Worm (Caenorhabditis elegans): ENCODE measurements around the gene R02F2.1.

Gene R02F2.1

DNA sequence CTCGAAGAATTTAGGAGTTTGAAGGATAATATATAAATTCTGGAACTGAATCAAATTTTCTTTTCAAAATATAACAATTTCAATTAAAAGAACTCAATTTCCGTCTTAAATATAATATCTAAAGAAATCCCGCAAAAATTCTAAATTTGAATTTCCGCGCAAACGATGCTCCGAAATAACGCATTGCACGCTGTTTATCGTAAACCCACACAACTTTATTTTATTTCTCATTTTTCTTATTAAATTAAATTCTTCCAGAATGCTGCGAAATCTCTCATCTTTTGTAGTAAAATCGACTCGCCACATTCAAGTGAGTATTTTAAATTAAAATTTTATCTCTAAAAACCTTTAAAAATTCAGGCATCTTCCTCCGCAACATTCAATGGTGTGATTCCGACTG, 2.7 kb upstream of the R02F2.1 start, which contains the start of gene R02F2.9 (continued):
- TF ChIP-seq xbp-1 (tag; optimal IDR thresholded peaks at IDR 0.05): peak; percentile 76
- peak; percentile 72 for TF ChIP-seq nhr-20 (tag; optimal IDR thresholded peaks at IDR 0.05)
- TF ChIP-seq mep-1 (tag; optimal IDR thresholded peaks at IDR 0.05): peak; percentile 53
- TF ChIP-seq ceh-88 (GFP tag; IDR thresholded peaks at IDR 0.05): no peak
- TF ChIP-seq fkh-10 (GFP tag; optimal IDR thresholded peaks at IDR 0.05): no peak
- peak; percentile 69 for TF ChIP-seq nhr-19 (GFP tag; conservative IDR thresholded peaks at IDR 0.05)
- TF ChIP-seq egl-13 (tag; optimal IDR thresholded peaks at IDR 0.05): peak; percentile 21
- peak; percentile 71 for TF ChIP-seq swsn-7 (tag; optimal IDR thresholded peaks at IDR 0.05)
- TF ChIP-seq nhr-71 (tag; optimal IDR thresholded peaks at IDR 0.05): peak; percentile 82
- TF ChIP-seq vab-15 (tag; optimal IDR thresholded peaks at IDR 0.05): no peak
- no peak for TF ChIP-seq ceh-63 (GFP tag; optimal IDR thresholded peaks at IDR 0.05)
- TF ChIP-seq ceh-8 (GFP tag; optimal IDR thresholded peaks at IDR 0.05): no peak
- TF ChIP-seq ztf-11 (tag; optimal IDR thresholded peaks at IDR 0.05): no peak
- no peak for TF ChIP-seq elt-3 (tag; optimal IDR thresholded peaks at IDR 0.05)
- no peak for TF ChIP-seq ama-1 (optimal IDR thresholded peaks at IDR 0.05)
- TF ChIP-seq sptf-1 (tag; optimal IDR thresholded peaks at IDR 0.05): no peak
- no peak for TF ChIP-seq egl-27 (tag; optimal IDR thresholded peaks at IDR 0.05)
- TF ChIP-seq efl-1 (optimal IDR thresholded peaks at IDR 0.05): peak; percentile 62 to 93
- TF ChIP-seq efl-1 (GFP tag; optimal IDR thresholded peaks at IDR 0.05 in 1 of 2): peak; percentile 94 to 99
- peak; percentile 74 for TF ChIP-seq skn-1 (tag; optimal IDR thresholded peaks at IDR 0.05)
- TF ChIP-seq mdl-1 (tag; optimal IDR thresholded peaks at IDR 0.05): no peak
- TF ChIP-seq dpl-1 (GFP tag; optimal IDR thresholded peaks at IDR 0.05): peak; percentile 91 to 95 (median 94)
- TF ChIP-seq lin-13 (GFP tag; optimal IDR thresholded peaks at IDR 0.05): peak; percentile 29
- peak; percentile 37 for TF ChIP-seq ceh-90 (tag; optimal IDR thresholded peaks at IDR 0.05)
- peak; percentile 13 for TF ChIP-seq aly-2 (tag; optimal IDR thresholded peaks at IDR 0.05)
- TF ChIP-seq lir-3 (tag; optimal IDR thresholded peaks at IDR 0.05; ENCODE audit: poor library complexity): peak; percentile 49

DNA sequence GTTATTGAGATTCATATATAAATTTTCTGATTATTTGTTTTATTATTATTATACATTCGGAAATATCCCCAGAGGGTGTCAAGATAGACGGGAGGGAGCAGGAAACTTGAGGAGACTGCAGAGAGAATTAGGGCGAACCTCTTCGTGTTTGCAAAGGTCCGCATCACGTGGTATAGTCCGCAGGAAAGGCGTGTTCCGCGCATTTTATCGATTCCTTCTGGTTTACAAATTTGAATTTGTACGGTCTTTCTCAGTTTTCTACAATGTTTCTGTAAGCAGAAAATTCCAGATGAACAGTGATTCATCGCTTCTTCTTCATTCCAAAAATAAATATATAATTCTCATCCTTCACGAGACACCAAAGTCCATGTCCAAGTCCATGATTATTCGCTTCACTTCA, 1.7 kb upstream of the R02F2.1 start:
- TF ChIP-seq egl-13 (tag; optimal IDR thresholded peaks at IDR 0.05): no peak
- TF ChIP-seq ceh-90 (tag; optimal IDR thresholded peaks at IDR 0.05): no peak
- TF ChIP-seq efl-3 (GFP tag; optimal IDR thresholded peaks at IDR 0.05): no peak
- no peak for TF ChIP-seq ama-1 (optimal IDR thresholded peaks at IDR 0.05)
- TF ChIP-seq pax-3 (tag; optimal IDR thresholded peaks at IDR 0.05): no peak
- peak in 1 of 2 experiments; percentile 10 for TF ChIP-seq ztf-11 (tag; optimal IDR thresholded peaks at IDR 0.05)
- no peak for TF ChIP-seq aha-1 (tag; optimal IDR thresholded peaks at IDR 0.05)
- peak; percentile 8 for TF ChIP-seq lin-14 (GFP tag; optimal IDR thresholded peaks at IDR 0.05)
- no peak for TF ChIP-seq aly-2 (tag; optimal IDR thresholded peaks at IDR 0.05)
- no peak for TF ChIP-seq nhr-71 (tag; optimal IDR thresholded peaks at IDR 0.05)
- no peak for TF ChIP-seq blmp-1 (tag; optimal IDR thresholded peaks at IDR 0.05)
- no peak for TF ChIP-seq lsy-2 (tag; optimal IDR thresholded peaks at IDR 0.05)
- TF ChIP-seq snu-23 (GFP tag; optimal IDR thresholded peaks at IDR 0.05): no peak
- TF ChIP-seq fos-1 (tag; optimal IDR thresholded peaks at IDR 0.05): no peak
- TF ChIP-seq fkh-8 (tag; optimal IDR thresholded peaks at IDR 0.05): no peak
- no peak for TF ChIP-seq tbx-2 (tag; optimal IDR thresholded peaks at IDR 0.05)
- TF ChIP-seq sox-4 (tag; optimal IDR thresholded peaks at IDR 0.05): no peak
- no peak for TF ChIP-seq nhr-85 (tag)
- TF ChIP-seq ces-1 (GFP tag; optimal IDR thresholded peaks at IDR 0.05): no peak
- no peak for TF ChIP-seq mef-2 (tag; optimal IDR thresholded peaks at IDR 0.05)
- no peak for TF ChIP-seq rnt-1 (tag; optimal IDR thresholded peaks at IDR 0.05)
- TF ChIP-seq nhr-12 (tag; optimal IDR thresholded peaks at IDR 0.05): no peak
- no peak for TF ChIP-seq dpl-1 (GFP tag; optimal IDR thresholded peaks at IDR 0.05)
- TF ChIP-seq ceh-8 (GFP tag; optimal IDR thresholded peaks at IDR 0.05): no peak
- no peak for TF ChIP-seq zip-4 (GFP tag; optimal IDR thresholded peaks at IDR 0.05)
- no peak for TF ChIP-seq efl-1 (optimal IDR thresholded peaks at IDR 0.05)
- TF ChIP-seq efl-1 (GFP tag; optimal IDR thresholded peaks at IDR 0.05 in 1 of 2): peak in 1 of 2 experiments; percentile 44

Data from whole organism, L1 larva.